Worm (Caenorhabditis elegans) whole organism, early embryonic: ENCODE measurements around the gene crb-1.
A peak's percentile ranks its signal among the peaks of the same experiment; 100 is the strongest.

Experiments used
- B0310.2 ChIP-seq: sonication (generic microtip); optimal IDR thresholded peaks from 2 replicates; lab custom pipeline; 2016; ENCODE audit warnings: mild to moderate bottlenecking, missing genetic modification characterization, missing compliant biosample characterization
- F13C5.2 ChIP-seq: sonication (generic microtip); optimal IDR thresholded peaks from 2 replicates; lab custom pipeline; 2017; ENCODE audit warnings: mild to moderate bottlenecking, missing genetic modification characterization, inconsistent platforms, missing compliant biosample characterization
- aly-1 ChIP-seq: sonication (generic microtip); optimal IDR thresholded peaks from 2 replicates; lab custom pipeline; 2016; ENCODE audit warnings: missing genetic modification characterization, missing compliant biosample characterization
- ama-1 ChIP-seq: fragments of 150-350 bp; optimal IDR thresholded peaks from 2 replicates; lab custom pipeline; 2014
- ceh-13 ChIP-seq: fragments of 200-800 bp; sonication (Bioruptor generic); optimal IDR thresholded peaks from 2 replicates; lab custom pipeline; 2018; ENCODE audit warnings: mild to moderate bottlenecking, missing genetic modification characterization, missing compliant biosample characterization
- ceh-36 ChIP-seq: sonication (generic microtip); optimal IDR thresholded peaks from 2 replicates; lab custom pipeline; 2016; ENCODE audit warnings: missing genetic modification characterization, inconsistent platforms, missing compliant biosample characterization
- ets-7 ChIP-seq: sonication (generic microtip); optimal IDR thresholded peaks from 2 replicates; lab custom pipeline; 2016; ENCODE audit warnings: missing genotype, missing genetic modification characterization, missing compliant biosample characterization
- flt-1 ChIP-seq: fragments of 200-800 bp; sonication (Bioruptor generic); IDR thresholded peaks from 2 replicates; pipeline ENCODE4 v1.3.6; 2022; ENCODE audit warnings: missing genetic modification characterization, missing compliant biosample characterization
- hmbx-1 ChIP-seq: sonication (generic microtip); optimal IDR thresholded peaks from 2 replicates; lab custom pipeline; 2016; ENCODE audit warnings: mild to moderate bottlenecking, missing genetic modification characterization, missing compliant biosample characterization
- hmg-4 ChIP-seq: fragments of 200-800 bp; sonication (Bioruptor generic); optimal IDR thresholded peaks from 2 replicates; lab custom pipeline; 2018; ENCODE audit warnings: mild to moderate bottlenecking, missing genetic modification characterization, missing compliant biosample characterization
- hnd-1 ChIP-seq: sonication (generic microtip); optimal IDR thresholded peaks from 2 replicates; lab custom pipeline; 2016; ENCODE audit warnings: missing genetic modification characterization, missing compliant biosample characterization
- pes-1 ChIP-seq: fragments of 200-800 bp; sonication (Bioruptor generic); IDR thresholded peaks from 2 replicates; pipeline ENCODE4 v1.3.6; 2022; ENCODE audit warnings: missing genetic modification reagents, missing genetic modification characterization, missing compliant biosample characterization
- scrt-1 ChIP-seq: fragments of 200-800 bp; sonication (Bioruptor generic); IDR thresholded peaks from 2 replicates; pipeline ENCODE4 v1.3.6; 2022; ENCODE audit warnings: missing genetic modification characterization, missing compliant biosample characterization
- sea-1 ChIP-seq: fragments of 200-800 bp; sonication (Bioruptor generic); conservative IDR thresholded peaks from 2 replicates; pipeline ENCODE4 v1.3.6; 2022; ENCODE audit warnings: missing genetic modification characterization, missing compliant biosample characterization
- tbx-11 ChIP-seq: fragments of 200-800 bp; sonication (Bioruptor generic); IDR thresholded peaks from 2 replicates; pipeline ENCODE4 v1.3.6; 2022; ENCODE audit warnings: missing genetic modification characterization, missing compliant biosample characterization
- tbx-37 ChIP-seq: fragments of 200-800 bp; sonication (Bioruptor generic); conservative IDR thresholded peaks from 2 replicates; pipeline ENCODE4 v1.3.6; 2022; ENCODE audit warnings: missing genetic modification reagents, missing genetic modification characterization, missing compliant biosample characterization
- tra-4 ChIP-seq: sonication (generic microtip); optimal IDR thresholded peaks from 2 replicates; lab custom pipeline; 2017; ENCODE audit warnings: missing genetic modification characterization, missing compliant biosample characterization

Gene crb-1

ce11 chrX:17413868-17414267 is at the start of gene crb-1:
crb-1 (minus strand) TSS chrX:17414014.
- TF ChIP-seq ama-1 (lab: Kevin White, UChicago) (no peak), flt-1 (GFP tag; lab: Robert Waterston, UW) (no peak), tbx-11 (GFP tag; lab: Robert Waterston, UW) (no peak), sea-1 (no peak), F13C5.2 (tag; lab: Kevin White, UChicago) (no peak), tra-4 (tag; lab: Kevin White, UChicago) (no peak), ceh-13 (no peak), scrt-1 (GFP tag; lab: Robert Waterston, UW) (no peak), B0310.2 (tag; lab: Kevin White, UChicago) (no peak), hnd-1 (tag; lab: Kevin White, UChicago) (no peak), ceh-36 (tag; lab: Kevin White, UChicago) (no peak), aly-1 (no peak), hmg-4 (GFP tag; lab: Kevin White, UChicago) (no peak), tbx-37 (no peak), pes-1 (GFP tag; lab: Robert Waterston, UW) (no peak), hmbx-1 (tag; lab: Kevin White, UChicago) (no peak), ets-7 (tag; lab: Kevin White, UChicago) (no peak)

- TF ChIP-seq tbx-37 (no peak), hmg-4 (GFP tag; lab: Kevin White, UChicago) (no peak), ama-1 (lab: Kevin White, UChicago) (no peak), hmbx-1 (tag; lab: Kevin White, UChicago) (no peak)
Observed at ce11 chrX:17461958-17462357, 48.1 kb upstream of the crb-1 start.

DNA sequence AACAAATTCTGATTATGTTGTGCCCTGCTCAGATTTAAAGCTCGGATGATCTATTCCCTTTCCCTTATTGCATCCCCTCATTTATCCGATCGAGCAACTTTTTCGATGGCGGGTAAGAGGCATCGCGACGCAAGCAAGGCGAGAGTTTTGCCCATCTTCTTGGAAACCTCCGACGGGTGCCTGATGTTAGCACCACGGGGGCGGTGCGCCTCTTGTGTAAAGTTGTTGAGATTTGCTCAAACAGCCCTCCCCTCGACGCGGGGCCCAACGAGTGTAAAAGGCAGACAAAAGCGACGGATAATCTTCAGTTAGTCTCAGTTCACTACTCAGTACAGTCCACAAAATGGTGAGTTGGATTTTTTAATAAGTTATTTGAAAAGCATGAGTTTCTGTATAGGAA is 45.1 kb upstream of the crb-1 start, which contains the start of gene mlc-1:
TSS of gene mlc-1 (plus strand) at position 324 of the 400 bp plus-strand sequence.
- no peak for TF ChIP-seq hmg-4 (GFP tag; lab: Kevin White, UChicago)
- TF ChIP-seq tbx-37, result no peak
- TF ChIP-seq tra-4 (tag; lab: Kevin White, UChicago), result no peak
- TF ChIP-seq pes-1 (GFP tag; lab: Robert Waterston, UW), result no peak
- TF ChIP-seq ets-7 (tag; lab: Kevin White, UChicago), result no peak
- TF ChIP-seq flt-1 (GFP tag; lab: Robert Waterston, UW), result no peak
- no peak for TF ChIP-seq F13C5.2 (tag; lab: Kevin White, UChicago)
- TF ChIP-seq ceh-13, result no peak

- peak; percentile 7 for TF ChIP-seq hmg-4 (GFP tag; lab: Kevin White, UChicago)
- TF ChIP-seq ama-1 (lab: Kevin White, UChicago), result no peak
- no peak for TF ChIP-seq B0310.2 (tag; lab: Kevin White, UChicago)
- TF ChIP-seq pes-1 (GFP tag; lab: Robert Waterston, UW), result no peak
- TF ChIP-seq ceh-36 (tag; lab: Kevin White, UChicago), result no peak
- no peak for TF ChIP-seq hmbx-1 (tag; lab: Kevin White, UChicago)
- peak; percentile 56 for TF ChIP-seq aly-1
- TF ChIP-seq sea-1, result no peak
- no peak for TF ChIP-seq ets-7 (tag; lab: Kevin White, UChicago)
- no peak for TF ChIP-seq scrt-1 (GFP tag; lab: Robert Waterston, UW)
- no peak for TF ChIP-seq ceh-13
- TF ChIP-seq hnd-1 (tag; lab: Kevin White, UChicago), result no peak
- no peak for TF ChIP-seq tra-4 (tag; lab: Kevin White, UChicago)
Observed at ce11 chrX:17456536-17457165, 42.8 kb upstream of the crb-1 start, which contains the start of gene mlc-2. mlc-2 (minus strand) TSS chrX:17456586.

ce11 chrX:17451410-17451809 is 37.6 kb upstream of the crb-1 start, which contains the start of gene C36E6.2:
C36E6.2 (plus strand) TSS chrX:17451670.
- TF ChIP-seq scrt-1 (GFP tag; lab: Robert Waterston, UW) (0 out of 2 replicates have a peak, but pooled peaks have one; percentile 33), tbx-37 (no peak), hmg-4 (GFP tag; lab: Kevin White, UChicago) (peak; percentile 39), flt-1 (GFP tag; lab: Robert Waterston, UW) (no peak)

ce11 chrX:17447212-17447611 is 33.4 kb upstream of the crb-1 start:
- TF ChIP-seq flt-1 (GFP tag; lab: Robert Waterston, UW), result 0 out of 2 replicates have a peak, but pooled peaks have one; percentile 19

DNA sequence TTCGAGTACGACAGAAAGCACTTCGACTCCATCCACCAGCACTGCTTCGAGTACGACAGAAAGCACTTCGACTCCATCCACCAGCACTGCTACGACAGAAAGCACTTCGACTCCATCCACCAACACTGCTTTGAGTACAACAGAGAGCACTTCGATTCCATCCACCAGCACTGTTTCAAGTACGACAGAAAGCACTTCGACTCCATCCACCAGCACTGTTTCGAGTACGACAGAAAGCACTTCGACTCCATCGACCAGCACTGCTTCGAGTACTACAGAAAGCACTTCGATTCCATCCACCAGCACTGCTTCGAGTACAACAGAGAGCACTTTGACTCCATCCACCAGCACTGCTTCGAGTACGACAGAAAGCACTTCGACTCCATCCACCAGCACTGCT is 31.4 kb upstream of the crb-1 start:
- peak; percentile 27; the same call in 1 of the 2 replicates for TF ChIP-seq scrt-1 (GFP tag; lab: Robert Waterston, UW)

DNA sequence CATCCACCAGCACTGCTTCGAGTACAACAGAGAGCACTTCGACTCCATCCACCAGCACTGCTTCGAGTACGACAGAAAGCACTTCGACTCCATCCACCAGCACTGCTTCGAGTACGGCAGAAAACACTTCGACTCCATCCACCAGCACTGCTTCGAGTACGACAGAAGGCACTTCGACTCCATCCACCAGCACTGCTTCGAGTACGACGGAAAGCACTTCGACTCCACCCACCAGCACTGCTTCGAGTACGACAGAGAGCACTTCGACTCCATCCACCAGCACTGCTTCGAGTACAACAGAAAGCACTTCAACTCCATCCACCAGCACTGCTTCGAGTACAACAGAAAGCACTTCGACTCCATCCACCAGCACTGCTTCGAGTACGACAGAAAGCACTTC is 30.9 kb upstream of the crb-1 start:
- TF ChIP-seq scrt-1 (GFP tag; lab: Robert Waterston, UW), result peak; percentile 32

DNA sequence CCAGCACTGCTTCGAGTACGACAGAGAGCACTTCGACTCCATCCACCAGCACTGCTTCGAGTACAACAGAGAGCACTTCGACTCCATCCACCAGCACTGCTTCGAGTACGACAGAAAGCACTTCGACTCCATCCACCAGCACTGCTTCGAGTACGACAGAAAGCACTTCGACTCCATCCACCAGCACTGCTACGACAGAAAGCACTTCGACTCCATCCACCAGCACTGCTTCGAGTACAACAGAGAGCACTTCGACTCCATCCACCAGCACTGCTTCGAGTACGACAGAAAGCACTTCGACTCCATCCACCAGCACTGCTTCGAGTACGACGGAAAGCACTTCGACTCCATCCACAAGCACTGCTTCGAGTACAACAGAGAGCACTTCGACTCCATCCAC is 28.7 kb upstream of the crb-1 start:
- TF ChIP-seq scrt-1 (GFP tag; lab: Robert Waterston, UW), result peak; percentile 73; the same call in 1 of the 2 replicates
- 0 out of 2 replicates have a peak, but pooled peaks have one; percentile 46 for TF ChIP-seq tbx-37
